Fruit fly (Drosophila melanogaster): ENCODE results near the gene CG14421.
A peak's percentile ranks its signal among the peaks of the same experiment; 100 is the strongest.

Gene CG14421

DNA sequence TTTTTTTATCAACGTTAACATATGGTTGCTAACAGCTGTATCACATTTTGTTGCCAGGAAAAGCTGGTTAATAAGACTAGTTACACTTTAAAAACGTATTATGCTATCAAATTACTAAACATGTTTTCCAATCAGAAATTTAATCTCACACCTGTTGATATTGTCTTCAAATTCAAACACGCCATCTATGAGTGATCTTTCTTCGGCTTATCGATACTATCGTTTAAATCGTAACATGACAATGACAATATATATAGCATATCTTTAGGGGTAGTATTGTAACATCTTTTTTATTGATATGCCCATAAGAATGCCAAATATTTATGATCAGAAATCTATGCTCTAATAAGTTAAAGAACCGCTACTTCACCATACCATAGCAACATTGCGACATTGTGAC lies 7.9 kb downstream of the CG14421 start (continued):
- TF ChIP-seq CG16813 (GFP tag; IDR thresholded peaks at IDR 0.05; ENCODE audit: partially characterized antibody): peak; percentile 76
- no peak for TF ChIP-seq CG1832 (GFP tag; optimal IDR thresholded peaks at IDR 0.05)
- peak; percentile 61 for TF ChIP-seq grn (GFP tag; optimal IDR thresholded peaks at IDR 0.05)
- peak; percentile 76 for TF ChIP-seq hbn (GFP tag; IDR thresholded peaks at IDR 0.05; ENCODE audit: partially characterized antibody)
- TF ChIP-seq Lhr (GFP tag; optimal IDR thresholded peaks at IDR 0.05): peak; percentile 3
- peak; percentile 54; the same call in 2 of the 3 replicates for TF ChIP-seq zen2 (GFP tag; IDR thresholded peaks at IDR 0.05; ENCODE audit: partially characterized antibody)
- peak; percentile 13 for TF ChIP-seq Dp (GFP tag; optimal IDR thresholded peaks at IDR 0.05)
- no peak for TF ChIP-seq Eip74EF (GFP tag; optimal IDR thresholded peaks at IDR 0.05)
- peak; percentile 95 for TF ChIP-seq CG11504 (tag; optimal IDR thresholded peaks at IDR 0.05)
- no peak for TF ChIP-seq CG17186 (GFP tag; optimal IDR thresholded peaks at IDR 0.05)
- no peak for TF ChIP-seq nau (GFP tag; optimal IDR thresholded peaks at IDR 0.05)
- peak; percentile 1 for TF ChIP-seq sug (tag; optimal IDR thresholded peaks at IDR 0.05)
- peak; percentile 70 for TF ChIP-seq unc-4 (GFP tag; IDR thresholded peaks at IDR 0.05; ENCODE audit: partially characterized antibody)
- TF ChIP-seq so (GFP tag; IDR thresholded peaks at IDR 0.05): peak; percentile 66; the same call in 2 of the 3 replicates
- TF ChIP-seq CG13894 (tag; optimal IDR thresholded peaks at IDR 0.05): peak; percentile 9
- TF ChIP-seq stwl (tag; optimal IDR thresholded peaks at IDR 0.05): peak; percentile 77
- peak; percentile 7 for TF ChIP-seq CG10267 (tag; optimal IDR thresholded peaks at IDR 0.05)
- TF ChIP-seq CG5180 (GFP tag; optimal IDR thresholded peaks at IDR 0.05): no peak
- TF ChIP-seq Doc3 (GFP tag; IDR thresholded peaks at IDR 0.05; ENCODE audit: partially characterized antibody): peak; percentile 54; the same call in 2 of the 3 replicates
- peak; percentile 28 for TF ChIP-seq tap (tag; optimal IDR thresholded peaks at IDR 0.05)
- TF ChIP-seq insv (GFP tag; optimal IDR thresholded peaks at IDR 0.05): peak; percentile 3 to 96
- TF ChIP-seq vnd (GFP tag; IDR thresholded peaks at IDR 0.05; ENCODE audit: partially characterized antibody): peak; percentile 41; the same call in 1 of the 3 replicates
- peak; percentile 44; the same call in 1 of the 2 replicates for TF ChIP-seq inv (GFP tag; IDR thresholded peaks at IDR 0.05; ENCODE audit: partially characterized antibody)
- TF ChIP-seq trem (tag; optimal IDR thresholded peaks at IDR 0.05): peak; percentile 31
- TF ChIP-seq Scr (GFP tag; IDR thresholded peaks at IDR 0.05; ENCODE audit: partially characterized antibody): peak; percentile 76
- TF ChIP-seq Dip2 (GFP tag; IDR thresholded peaks at IDR 0.05): peak; percentile 92
- no peak for TF ChIP-seq chinmo (GFP tag; IDR thresholded peaks at IDR 0.05; ENCODE audit: partially characterized antibody)
- peak; percentile 30; the same call in 1 of the 2 replicates for TF ChIP-seq ato (GFP tag; IDR thresholded peaks at IDR 0.05; ENCODE audit: partially characterized antibody)
- peak; percentile 67; the same call in 2 of the 3 replicates for TF ChIP-seq Opbp (GFP tag; IDR thresholded peaks at IDR 0.05; ENCODE audit: partially characterized antibody)
- no peak for TF ChIP-seq crp (GFP tag; optimal IDR thresholded peaks at IDR 0.05)

DNA sequence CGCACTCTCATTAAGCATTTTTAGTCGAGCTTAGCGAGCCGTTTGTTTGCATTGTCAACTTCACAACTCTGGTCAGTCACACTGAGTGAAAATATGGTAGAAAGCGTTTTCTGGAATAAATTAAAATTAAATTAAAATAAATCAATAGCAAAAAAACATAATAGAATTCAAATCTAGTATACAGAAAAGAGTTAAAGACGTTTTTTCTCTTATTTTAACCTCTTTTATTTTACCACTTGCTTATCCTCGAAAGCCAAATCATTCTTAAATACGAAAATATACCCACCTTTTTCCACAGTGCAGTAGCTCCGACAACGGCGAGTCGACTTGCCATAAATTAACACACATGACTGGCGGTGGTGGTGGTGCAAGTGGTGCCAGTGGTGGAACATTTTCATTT lies 10.4 kb downstream of the CG14421 start:
- TF ChIP-seq nmo (GFP tag; optimal IDR thresholded peaks at IDR 0.05) (peak; percentile 50), CG9932 (GFP tag; IDR thresholded peaks at IDR 0.05) (no peak), cas (GFP tag; IDR thresholded peaks at IDR 0.05) (no peak), abd-A (tag; optimal IDR thresholded peaks at IDR 0.05) (no peak), Dp (GFP tag; optimal IDR thresholded peaks at IDR 0.05) (no peak), ham (GFP tag; IDR thresholded peaks at IDR 0.05) (no peak), E2f1 (GFP tag; IDR thresholded peaks at IDR 0.05) (no peak), croc (GFP tag; conservative IDR thresholded peaks at IDR 0.05) (peak; percentile 22; the same call in 1 of the 3 replicates), Hr51 (GFP tag; optimal IDR thresholded peaks at IDR 0.05) (peak in 1 of 2 experiments; percentile 62), tin (GFP tag; optimal IDR thresholded peaks at IDR 0.05) (no peak), ind (GFP tag; optimal IDR thresholded peaks at IDR 0.05) (peak; percentile 27), NFAT (GFP tag; IDR thresholded peaks at IDR 0.05) (no peak), CG13894 (tag; optimal IDR thresholded peaks at IDR 0.05) (no peak), hbn (GFP tag; IDR thresholded peaks at IDR 0.05; ENCODE audit: partially characterized antibody) (no peak), gt (GFP tag; IDR thresholded peaks at IDR 0.05) (no peak), Fer3 (tag; optimal IDR thresholded peaks at IDR 0.05) (peak; percentile 26), CG8924 (tag; optimal IDR thresholded peaks at IDR 0.05) (peak; percentile 39), CG34224 (GFP tag; IDR thresholded peaks at IDR 0.05; ENCODE audit: partially characterized antibody) (no peak), Ssrp (tag; optimal IDR thresholded peaks at IDR 0.05) (peak; percentile 9), vvl (GFP tag; IDR thresholded peaks at IDR 0.05) (0 out of 2 replicates have a peak, but pooled peaks have one; percentile 18), CG6654 (GFP tag; optimal IDR thresholded peaks at IDR 0.05) (no peak)
